Worm (Caenorhabditis elegans): ENCODE data around the gene gly-9.

- TF ChIP-seq snpc-4 (tag; optimal IDR thresholded peaks at IDR 0.05) (no peak), ces-1 (GFP tag; optimal IDR thresholded peaks at IDR 0.05) (no peak), isw-1 (GFP tag; IDR thresholded peaks at IDR 0.05) (no peak), C16A3.4 (tag; optimal IDR thresholded peaks at IDR 0.05) (no peak)
Measured at ce11 chrIII:11279954-11280353, 10.4 kb downstream of the gly-9 start.

All from whole organism, L1 larva.